Worm (Caenorhabditis elegans): Measurements from ENCODE around the gene pqn-41.
"Not testable (repeated sequence)": the region's sequence is repeated elsewhere in the genome, so short reads cannot be mapped to it uniquely, and the experiment has no call there.

DNA sequence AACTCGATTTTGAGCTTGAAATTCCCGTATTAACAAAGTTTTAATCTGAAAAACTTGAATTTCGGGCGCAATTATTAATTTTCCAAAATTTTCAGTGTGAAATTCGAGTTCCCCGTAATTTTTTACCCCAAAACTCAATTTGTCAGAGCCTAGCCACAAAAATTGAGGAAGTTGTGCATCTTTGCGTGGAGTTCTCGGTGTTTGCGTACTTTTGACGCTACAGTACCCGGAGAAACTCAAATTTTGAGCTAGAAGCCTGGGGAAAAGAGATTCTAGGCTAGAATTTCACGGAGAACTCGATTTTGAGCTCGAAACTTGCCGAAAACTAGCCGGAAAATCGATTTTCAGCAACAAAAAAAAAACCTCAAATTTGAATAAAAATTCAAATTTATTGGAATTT, 5.4 kb upstream of the pqn-41 start:
- TF ChIP-seq nhr-12 (tag; optimal IDR thresholded peaks at IDR 0.05); ztf-11 (tag; optimal IDR thresholded peaks at IDR 0.05); ces-1 (GFP tag; optimal IDR thresholded peaks at IDR 0.05): not testable (repeated sequence)

All from whole organism, L1 larva.